Worm (Caenorhabditis elegans) whole organism, midembryonic: ENCODE results near the gene F28F5.6.
A peak's percentile ranks its signal among the peaks of the same experiment; 100 is the strongest.

Experiments used
- T22C8.4 ChIP-seq: fragments of 200-800 bp; sonication (Bioruptor generic); IDR thresholded peaks from 2 replicates; pipeline ENCODE4 v1.3.6; 2022; ENCODE audit warnings: missing genetic modification characterization, missing compliant biosample characterization
- cog-1 ChIP-seq: sonication (generic microtip); optimal IDR thresholded peaks from 2 replicates; lab custom pipeline; 2016; ENCODE audit warnings: missing genetic modification characterization, missing compliant biosample characterization
- flt-1 ChIP-seq: fragments of 200-800 bp; sonication (Bioruptor generic); IDR thresholded peaks from 2 replicates; pipeline ENCODE4 v1.3.6; 2022; ENCODE audit warnings: missing genetic modification characterization, missing compliant biosample characterization
- klf-2 ChIP-seq: fragments of 200-800 bp; sonication (Bioruptor generic); conservative IDR thresholded peaks from 2 replicates; pipeline ENCODE4 v1.3.6; 2022; ENCODE audit warnings: missing genetic modification reagents, missing genetic modification characterization, missing compliant biosample characterization
- med-1 ChIP-seq: sonication (generic microtip); optimal IDR thresholded peaks from 2 replicates; lab custom pipeline; 2017; ENCODE audit warnings: missing genetic modification characterization, mild to moderate bottlenecking, missing compliant biosample characterization, antibody characterized with exemption, missing genetic modification reagents; ENCODE audit not compliant: insufficient read depth
- ref-1 ChIP-seq: fragments of 200-800 bp; sonication (Bioruptor generic); conservative IDR thresholded peaks from 2 replicates; pipeline ENCODE4 v1.3.6; 2022; ENCODE audit warnings: missing genetic modification reagents, missing genetic modification characterization, missing compliant biosample characterization
- tab-1 ChIP-seq: fragments of 200-800 bp; sonication (Bioruptor generic); IDR thresholded peaks from 2 replicates; pipeline ENCODE4 v1.3.6; 2022; ENCODE audit warnings: missing genetic modification characterization, missing compliant biosample characterization
- ztf-23 ChIP-seq: fragments of 200-800 bp; sonication (Bioruptor generic); IDR thresholded peaks from 2 replicates; pipeline ENCODE4 v1.3.6; 2022; ENCODE audit warnings: missing genetic modification reagents, missing genetic modification characterization, missing compliant biosample characterization
- ztf-29 ChIP-seq: fragments of 200-800 bp; sonication (Bioruptor generic); IDR thresholded peaks from 2 replicates; pipeline ENCODE4 v1.3.6; 2022; ENCODE audit warnings: missing genetic modification reagents, missing genetic modification characterization, missing compliant biosample characterization

The F28F5.6 gene

ce11 chrIII:6837320-6837719 is 18.1 kb upstream of the F28F5.6 start:
- no peak for TF ChIP-seq T22C8.4
- TF ChIP-seq klf-2 (GFP tag; lab: Robert Waterston, UW): no peak
- no peak for TF ChIP-seq tab-1 (GFP tag; lab: Robert Waterston, UW)
- no peak for TF ChIP-seq ztf-29
- no peak for TF ChIP-seq ref-1 (GFP tag; lab: Robert Waterston, UW)
- no peak for TF ChIP-seq ztf-23
- no peak for TF ChIP-seq med-1 (GFP tag; lab: Kevin White, UChicago)
- no peak for TF ChIP-seq cog-1 (tag; lab: Kevin White, UChicago)
- no peak for TF ChIP-seq flt-1 (GFP tag; lab: Robert Waterston, UW)

- TF ChIP-seq med-1 (GFP tag; lab: Kevin White, UChicago) (no peak), ref-1 (GFP tag; lab: Robert Waterston, UW) (no peak)
Observed at ce11 chrIII:6831312-6831711, 12.1 kb upstream of the F28F5.6 start.

ce11 chrIII:6826137-6826536 is 7.0 kb upstream of the F28F5.6 start:
- TF ChIP-seq tab-1 (GFP tag; lab: Robert Waterston, UW): no peak
- no peak for TF ChIP-seq T22C8.4
- no peak for TF ChIP-seq ztf-23
- no peak for TF ChIP-seq ztf-29
- no peak for TF ChIP-seq cog-1 (tag; lab: Kevin White, UChicago)
- TF ChIP-seq flt-1 (GFP tag; lab: Robert Waterston, UW): 0 out of 2 replicates have a peak, but pooled peaks have one; percentile 47

ce11 chrIII:6822790-6823189 is 3.6 kb upstream of the F28F5.6 start:
- TF ChIP-seq ref-1 (GFP tag; lab: Robert Waterston, UW) (no peak), klf-2 (GFP tag; lab: Robert Waterston, UW) (no peak), ztf-29 (no peak), cog-1 (tag; lab: Kevin White, UChicago) (no peak)

- TF ChIP-seq T22C8.4 (no peak), ztf-29 (no peak), flt-1 (GFP tag; lab: Robert Waterston, UW) (no peak), tab-1 (GFP tag; lab: Robert Waterston, UW) (no peak), cog-1 (tag; lab: Kevin White, UChicago) (no peak), ztf-23 (no peak), ref-1 (GFP tag; lab: Robert Waterston, UW) (no peak), klf-2 (GFP tag; lab: Robert Waterston, UW) (no peak), med-1 (GFP tag; lab: Kevin White, UChicago) (no peak)
Observed at ce11 chrIII:6820343-6820985, 1.3 kb upstream of the F28F5.6 start, which contains the start of gene ten-1. Gene ten-1 (plus strand): TSS chrIII:6820935.

- no peak for TF ChIP-seq ztf-23
Observed at ce11 chrIII:6818037-6818436, 1.1 kb downstream of the F28F5.6 start.

- no peak for TF ChIP-seq klf-2 (GFP tag; lab: Robert Waterston, UW)
- no peak for TF ChIP-seq med-1 (GFP tag; lab: Kevin White, UChicago)
Observed at ce11 chrIII:6816930-6817329, 2.2 kb downstream of the F28F5.6 start, which contains the start of gene F28F5.4. Gene F28F5.4 (minus strand): TSS chrIII:6817033.

- TF ChIP-seq ztf-23 (0 out of 2 replicates have a peak, but pooled peaks have one; percentile 52), cog-1 (tag; lab: Kevin White, UChicago) (peak; percentile 18), flt-1 (GFP tag; lab: Robert Waterston, UW) (peak; percentile 84), med-1 (GFP tag; lab: Kevin White, UChicago) (no peak), klf-2 (GFP tag; lab: Robert Waterston, UW) (no peak), ztf-29 (peak; percentile 43; the same call in 1 of the 2 replicates), T22C8.4 (peak; percentile 47; the same call in 1 of the 2 replicates), ref-1 (GFP tag; lab: Robert Waterston, UW) (no peak), tab-1 (GFP tag; lab: Robert Waterston, UW) (peak; percentile 84)
Observed at ce11 chrIII:6805397-6805796, 13.8 kb downstream of the F28F5.6 start.

ce11 chrIII:6803107-6803506 is 16.1 kb downstream of the F28F5.6 start:
- TF ChIP-seq cog-1 (tag; lab: Kevin White, UChicago) (no peak), ztf-23 (no peak), ref-1 (GFP tag; lab: Robert Waterston, UW) (no peak), klf-2 (GFP tag; lab: Robert Waterston, UW) (no peak), tab-1 (GFP tag; lab: Robert Waterston, UW) (no peak), flt-1 (GFP tag; lab: Robert Waterston, UW) (no peak), med-1 (GFP tag; lab: Kevin White, UChicago) (no peak)

- no peak for TF ChIP-seq med-1 (GFP tag; lab: Kevin White, UChicago)
- no peak for TF ChIP-seq ztf-29
- TF ChIP-seq T22C8.4: no peak
- TF ChIP-seq flt-1 (GFP tag; lab: Robert Waterston, UW): no peak
- no peak for TF ChIP-seq tab-1 (GFP tag; lab: Robert Waterston, UW)
- TF ChIP-seq cog-1 (tag; lab: Kevin White, UChicago): no peak
- TF ChIP-seq ref-1 (GFP tag; lab: Robert Waterston, UW): no peak
- no peak for TF ChIP-seq klf-2 (GFP tag; lab: Robert Waterston, UW)
- TF ChIP-seq ztf-23: no peak
Observed at ce11 chrIII:6802488-6802887, 16.7 kb downstream of the F28F5.6 start, which contains the start of gene lim-8. Gene lim-8 (plus strand): TSS chrIII:6802788.
